Worm (Caenorhabditis elegans): ENCODE results near the gene Y39G8B.1.
"Not testable (repeated sequence)": the region's sequence is repeated elsewhere in the genome, so short reads cannot be mapped to it uniquely, and the experiment has no call there.

The Y39G8B.1 gene

ce11 chrII:13968979-13969378 lies 4.6 kb downstream of the Y39G8B.1 start, which contains the start of gene sre-43 (continued):
- no peak for TF ChIP-seq chd-7 (tag; optimal IDR thresholded peaks at IDR 0.05)
- TF ChIP-seq somi-1 (GFP tag; optimal IDR thresholded peaks at IDR 0.05): no peak
- no peak for TF ChIP-seq dpl-1 (GFP tag; optimal IDR thresholded peaks at IDR 0.05)
- no peak for TF ChIP-seq mel-28 (tag; optimal IDR thresholded peaks at IDR 0.05; ENCODE audit: borderline replicate concordance)
- no peak for TF ChIP-seq ceh-27 (GFP tag; optimal IDR thresholded peaks at IDR 0.05)
- TF ChIP-seq B0336.3 (GFP tag; IDR thresholded peaks at IDR 0.05): no peak
- TF ChIP-seq F39B2.1 (GFP tag; IDR thresholded peaks at IDR 0.05): no peak

DNA sequence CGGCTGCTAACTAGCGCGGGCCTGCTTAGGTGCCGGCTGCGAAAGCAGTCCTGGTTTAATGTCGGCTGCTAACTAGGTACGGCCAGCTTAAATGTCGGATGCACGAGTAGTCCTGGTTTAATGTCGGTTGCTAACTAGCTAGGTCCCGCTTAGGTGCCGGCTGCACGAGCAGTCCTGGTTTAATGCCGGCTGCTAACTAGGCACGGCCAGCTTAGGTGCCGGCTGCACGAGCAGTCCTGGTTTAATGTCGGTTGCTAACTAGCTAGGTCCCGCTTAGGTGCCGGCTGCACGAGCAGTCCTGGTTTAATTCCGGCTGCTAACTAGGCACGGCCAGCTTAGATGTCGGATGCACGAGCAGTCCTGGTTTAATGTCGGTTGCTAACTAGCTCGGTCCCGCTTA lies 5.6 kb downstream of the Y39G8B.1 start:
- peak; percentile 36; the same call in 1 of the 2 replicates for TF ChIP-seq egrh-3 (GFP tag; IDR thresholded peaks at IDR 0.05)
- TF ChIP-seq lag-1 (GFP tag; IDR thresholded peaks at IDR 0.05): 0 out of 2 replicates have a peak, but pooled peaks have one; percentile 40
- peak; percentile 51; the same call in 1 of the 2 replicates for TF ChIP-seq zfh-2 (GFP tag; conservative IDR thresholded peaks at IDR 0.05)
- TF ChIP-seq snpc-4 (GFP tag; optimal IDR thresholded peaks at IDR 0.05): not testable (repeated sequence)
- TF ChIP-seq snpc-4 (tag; optimal IDR thresholded peaks at IDR 0.05): peak in 1 of 4 experiments; percentile 47

DNA sequence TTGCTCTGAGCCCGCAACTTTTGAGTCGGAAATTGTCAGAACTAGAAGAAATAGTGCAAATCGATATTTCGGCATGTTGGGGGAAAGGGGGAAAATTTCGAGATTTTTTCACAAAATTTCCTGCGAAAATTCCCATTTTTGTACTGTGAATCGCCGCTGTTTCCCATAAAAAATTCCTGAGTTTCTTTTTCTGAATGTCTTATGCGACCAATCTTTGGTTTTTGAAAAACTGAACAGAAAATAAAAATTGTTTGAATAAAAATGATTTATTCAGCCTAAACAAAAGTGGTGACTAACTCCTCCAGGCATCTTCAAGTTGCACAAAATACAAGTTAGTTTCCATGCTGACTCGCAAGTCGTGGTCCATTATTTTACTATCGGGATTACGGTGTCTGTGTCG lies 7.4 kb downstream of the Y39G8B.1 start, which contains the start of gene W07G1.7:
Gene W07G1.7, minus strand, starts transcription at position 101 of the 400 bp plus-strand sequence.
- TF ChIP-seq nfya-2 (GFP tag; IDR thresholded peaks at IDR 0.05): no peak
- no peak for TF ChIP-seq lin-35 (GFP tag; optimal IDR thresholded peaks at IDR 0.05)
- no peak for TF ChIP-seq xnd-1 (tag; optimal IDR thresholded peaks at IDR 0.05)
- no peak for TF ChIP-seq chd-7 (tag; optimal IDR thresholded peaks at IDR 0.05)
- no peak for TF ChIP-seq let-526 (GFP tag; IDR thresholded peaks at IDR 0.05)
- TF ChIP-seq hmg-1.2 (GFP tag; IDR thresholded peaks at IDR 0.05): no peak
- no peak for TF ChIP-seq hmg-20 (GFP tag; IDR thresholded peaks at IDR 0.05)
- TF ChIP-seq aptf-3 (GFP tag; IDR thresholded peaks at IDR 0.05): no peak
- no peak for TF ChIP-seq dpff-1 (tag; optimal IDR thresholded peaks at IDR 0.05)
- TF ChIP-seq ceh-100 (GFP tag; IDR thresholded peaks at IDR 0.05): no peak
- no peak for TF ChIP-seq nhr-120 (GFP tag; IDR thresholded peaks at IDR 0.05)
- TF ChIP-seq lsl-1 (GFP tag; optimal IDR thresholded peaks at IDR 0.05): no peak
- TF ChIP-seq madf-3 (GFP tag; IDR thresholded peaks at IDR 0.05): no peak
- TF ChIP-seq unc-130 (GFP tag; optimal IDR thresholded peaks at IDR 0.05): no peak

- TF ChIP-seq attf-5 (GFP tag; optimal IDR thresholded peaks at IDR 0.05) (no peak), B0336.3 (GFP tag; IDR thresholded peaks at IDR 0.05) (no peak), lir-1 (GFP tag; conservative IDR thresholded peaks at IDR 0.05) (no peak), attf-3 (GFP tag; conservative IDR thresholded peaks at IDR 0.05) (no peak), akir-1 (GFP tag; optimal IDR thresholded peaks at IDR 0.05) (no peak), nhr-80 (tag; optimal IDR thresholded peaks at IDR 0.05) (no peak), nfya-1 (tag; optimal IDR thresholded peaks at IDR 0.05; ENCODE audit: borderline replicate concordance, insufficient read depth) (no peak), atf-7 (tag; optimal IDR thresholded peaks at IDR 0.05) (no peak), F23B12.7 (tag; optimal IDR thresholded peaks at IDR 0.05; ENCODE audit: insufficient read depth) (no peak), rcor-1 (GFP tag; IDR thresholded peaks at IDR 0.05) (no peak), let-607 (tag; optimal IDR thresholded peaks at IDR 0.05) (no peak), ztf-28 (GFP tag; IDR thresholded peaks at IDR 0.05) (no peak), ccch-3 (GFP tag; optimal IDR thresholded peaks at IDR 0.05) (no peak), ceh-100 (GFP tag; IDR thresholded peaks at IDR 0.05) (no peak), F37B4.10 (GFP tag; IDR thresholded peaks at IDR 0.05) (no peak), somi-1 (GFP tag; optimal IDR thresholded peaks at IDR 0.05) (no peak), Y95B8A.8 (GFP tag; IDR thresholded peaks at IDR 0.05) (no peak), Y79H2A.3 (GFP tag; conservative IDR thresholded peaks at IDR 0.05) (no peak), F55B11.4 (tag; optimal IDR thresholded peaks at IDR 0.05; ENCODE audit: borderline replicate concordance, insufficient read depth) (no peak)
Observed at ce11 chrII:13964325-13964724, 9.3 kb downstream of the Y39G8B.1 start.
